Fruit fly (Drosophila melanogaster): ENCODE measurements around the gene CG7884.

CG7884 gene

DNA sequence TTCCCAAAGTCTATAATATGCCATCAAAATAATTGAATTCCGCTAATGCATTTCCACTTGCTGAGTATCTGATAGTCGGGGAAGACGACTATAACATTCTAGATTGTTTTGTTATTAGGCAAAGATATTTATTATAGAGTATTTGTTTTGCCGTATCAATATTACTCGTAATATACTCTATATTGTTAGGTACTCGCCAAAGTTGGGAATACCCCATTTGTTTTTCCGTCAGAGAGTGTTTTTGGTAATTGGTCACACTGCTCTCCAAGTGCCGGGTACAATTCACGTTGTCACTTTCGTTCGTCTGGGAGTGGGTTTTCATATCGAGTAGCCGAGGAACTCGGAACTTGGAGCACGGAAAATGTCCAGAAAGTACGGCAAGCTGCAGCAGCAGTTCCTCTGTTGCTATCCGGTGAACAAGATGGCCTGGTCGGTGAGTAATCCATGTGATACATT, 23.0 kb downstream of the CG7884 start, which contains the start of gene CG7889 (continued):
- TF ChIP-seq CG12659 (GFP tag; optimal IDR thresholded peaks at IDR 0.05) (peak; percentile 2), otp (GFP tag; IDR thresholded peaks at IDR 0.05) (no peak), cas (GFP tag; IDR thresholded peaks at IDR 0.05) (no peak), sens (GFP tag) (peak; percentile 86), CoRest (tag; optimal IDR thresholded peaks at IDR 0.05) (no peak), onecut (GFP tag; IDR thresholded peaks at IDR 0.05) (no peak), chif (GFP tag; optimal IDR thresholded peaks at IDR 0.05) (no peak), CG5245 (GFP tag; optimal IDR thresholded peaks at IDR 0.05) (no peak), Dip3 (GFP tag; optimal IDR thresholded peaks at IDR 0.05) (peak; percentile 33), wdn (GFP tag; IDR thresholded peaks at IDR 0.05) (no peak), CG12155 (GFP tag; optimal IDR thresholded peaks at IDR 0.05) (peak; percentile 47), CHES-1-like (GFP tag; optimal IDR thresholded peaks at IDR 0.05) (no peak), fd102C (GFP tag; optimal IDR thresholded peaks at IDR 0.05) (no peak), lov (optimal IDR thresholded peaks at IDR 0.05) (no peak), lov (GFP tag; IDR thresholded peaks at IDR 0.05) (no peak), CG15479 (GFP tag; optimal IDR thresholded peaks at IDR 0.05) (no peak), hbn (GFP tag; IDR thresholded peaks at IDR 0.05; ENCODE audit: partially characterized antibody) (no peak), C15 (GFP tag; IDR thresholded peaks at IDR 0.05) (no peak), CG15011 (GFP tag; optimal IDR thresholded peaks at IDR 0.05) (no peak), Drgx (GFP tag; IDR thresholded peaks at IDR 0.05) (no peak), cwo (GFP tag; optimal IDR thresholded peaks at IDR 0.05) (no peak), Hsf (GFP tag; optimal IDR thresholded peaks at IDR 0.05) (peak; percentile 6), zen2 (GFP tag; IDR thresholded peaks at IDR 0.05; ENCODE audit: partially characterized antibody) (no peak), ap (GFP tag; IDR thresholded peaks at IDR 0.05) (0 out of 2 replicates have a peak, but pooled peaks have one; percentile 14), lilli (GFP tag; optimal IDR thresholded peaks at IDR 0.05) (peak; percentile 53), usp (GFP tag; optimal IDR thresholded peaks at IDR 0.05) (no peak), CG12219 (GFP tag; optimal IDR thresholded peaks at IDR 0.05) (no peak), Lpt (GFP tag; optimal IDR thresholded peaks at IDR 0.05) (no peak), slp2 (GFP tag; optimal IDR thresholded peaks at IDR 0.05) (no peak), fru (optimal IDR thresholded peaks at IDR 0.05) (no peak), Usf (GFP tag; optimal IDR thresholded peaks at IDR 0.05) (no peak), gfzf (GFP tag; optimal IDR thresholded peaks at IDR 0.05) (peak; percentile 64), wor (GFP tag; IDR thresholded peaks at IDR 0.05) (no peak), CG17186 (GFP tag; optimal IDR thresholded peaks at IDR 0.05) (no peak), CG4282 (GFP tag; optimal IDR thresholded peaks at IDR 0.05) (no peak), CG14860 (GFP tag; IDR thresholded peaks at IDR 0.05; ENCODE audit: partially characterized antibody) (no peak), sob (GFP tag; IDR thresholded peaks at IDR 0.05) (peak; percentile 34; the same call in 1 of the 2 replicates), gsb (GFP tag; IDR thresholded peaks at IDR 0.05) (no peak), CG8359 (GFP tag; optimal IDR thresholded peaks at IDR 0.05; ENCODE audit: borderline replicate concordance) (no peak), Ssrp (tag; optimal IDR thresholded peaks at IDR 0.05) (no peak), zen (tag; optimal IDR thresholded peaks at IDR 0.05) (peak; percentile 13), nom (GFP tag; optimal IDR thresholded peaks at IDR 0.05) (no peak), CG3726 (GFP tag; IDR thresholded peaks at IDR 0.05) (no peak), CG43689 (GFP tag; IDR thresholded peaks at IDR 0.05) (no peak), CG2889 (GFP tag; IDR thresholded peaks at IDR 0.05) (no peak), CG1529 (GFP tag; optimal IDR thresholded peaks at IDR 0.05) (no peak), CG7987 (GFP tag; optimal IDR thresholded peaks at IDR 0.05) (no peak), dati (GFP tag; IDR thresholded peaks at IDR 0.05) (no peak), Meics (GFP tag; optimal IDR thresholded peaks at IDR 0.05) (peak; percentile 84), ara (GFP tag; IDR thresholded peaks at IDR 0.05) (no peak), nmo (GFP tag; optimal IDR thresholded peaks at IDR 0.05) (peak; percentile 45), ac (GFP tag; optimal IDR thresholded peaks at IDR 0.05) (no peak), CG3838 (GFP tag; optimal IDR thresholded peaks at IDR 0.05) (no peak)

Measured in whole organism, embryonic.